Fruit fly (Drosophila melanogaster) whole organism, embryonic: Measurements from ENCODE around the gene CG31075.

Source experiments
- CG11398 ChIP-seq: fragments of 200-800 bp; sonication (Bioruptor generic); optimal IDR thresholded peaks from 2 replicates; lab custom pipeline; 2016; ENCODE audit warnings: missing biosample characterization, missing genetic modification characterization
- CG11723 ChIP-seq: fragments of 200-800 bp; sonication (Bioruptor generic); optimal IDR thresholded peaks from 2 replicates; lab custom pipeline; 2017; ENCODE audit warnings: missing biosample characterization, mild to moderate bottlenecking, missing genetic modification characterization
- CG12071 ChIP-seq: fragments of 200-800 bp; sonication (Bioruptor generic); optimal IDR thresholded peaks from 3 replicates; lab custom pipeline; 2018; ENCODE audit warnings: missing biosample characterization, mild to moderate bottlenecking, missing genetic modification characterization
- CG12744 ChIP-seq: fragments of 200-800 bp; sonication (Bioruptor generic); optimal IDR thresholded peaks from 2 replicates; lab custom pipeline; 2016; ENCODE audit warnings: missing biosample characterization, missing genetic modification characterization
- CG13424 ChIP-seq: fragments of 200-800 bp; sonication (Bioruptor generic); optimal IDR thresholded peaks from 2 replicates; lab custom pipeline; 2019; ENCODE audit warnings: missing biosample characterization, mild to moderate bottlenecking, missing genetic modification characterization, moderate library complexity
- CG13894 ChIP-seq: fragments of 200-800 bp; sonication (Bioruptor generic); optimal IDR thresholded peaks from 3 replicates; lab custom pipeline; 2018; ENCODE audit warnings: missing biosample characterization, mild to moderate bottlenecking, missing genetic modification characterization, moderate library complexity
- CG15073 ChIP-seq: fragments of 200-800 bp; sonication (Bioruptor generic); optimal IDR thresholded peaks from 2 replicates; lab custom pipeline; 2016; ENCODE audit warnings: missing biosample characterization, missing genetic modification characterization
- CG16779 ChIP-seq: fragments of 200-800 bp; sonication (Bioruptor generic); IDR thresholded peaks from 2 replicates; pipeline ENCODE4 v1.3.6; 2022; ENCODE audit warnings: missing biosample characterization, missing genetic modification characterization
- CG16813 ChIP-seq: fragments of 200-800 bp; sonication (Bioruptor generic); IDR thresholded peaks from 3 replicates; pipeline ENCODE4 v1.3.6; 2022; ENCODE audit warnings: missing biosample characterization, missing genetic modification characterization; ENCODE audit not compliant: partially characterized antibody
- CG2120 ChIP-seq: fragments of 200-800 bp; sonication (Bioruptor generic); optimal IDR thresholded peaks from 3 replicates; lab custom pipeline; 2016; ENCODE audit warnings: missing biosample characterization, missing genetic modification characterization
- CG2712 ChIP-seq: fragments of 200-800 bp; optimal IDR thresholded peaks from 3 replicates; lab custom pipeline; 2019; ENCODE audit warnings: missing biosample characterization, mild to moderate bottlenecking, missing genetic modification characterization, moderate library complexity
- CG31224 ChIP-seq: fragments of 200-800 bp; sonication (Bioruptor generic); IDR thresholded peaks from 2 replicates; pipeline ENCODE4 v1.3.6; 2022; ENCODE audit warnings: missing biosample characterization, missing genetic modification characterization
- CG31388 ChIP-seq: fragments of 200-800 bp; sonication (Bioruptor generic); optimal IDR thresholded peaks from 2 replicates; lab custom pipeline; 2016; ENCODE audit warnings: missing biosample characterization, missing genetic modification characterization
- CG4730 ChIP-seq: fragments of 200-800 bp; sonication (Bioruptor generic); IDR thresholded peaks from 2 replicates; pipeline ENCODE4 v1.3.6; 2022; ENCODE audit warnings: missing biosample characterization, missing genetic modification characterization
- CG6175 ChIP-seq: fragments of 200-800 bp; sonication (Bioruptor generic); IDR thresholded peaks from 3 replicates; pipeline ENCODE4 v1.3.6; 2022; ENCODE audit warnings: missing biosample characterization, missing genetic modification characterization
- CG8359 ChIP-seq: fragments of 200-800 bp; sonication (Bioruptor generic); optimal IDR thresholded peaks from 2 replicates; lab custom pipeline; 2017; ENCODE audit warnings: missing biosample characterization, mild to moderate bottlenecking, missing genetic modification characterization, borderline replicate concordance
- CG8388 ChIP-seq: fragments of 200-800 bp; sonication (Bioruptor generic); optimal IDR thresholded peaks from 2 replicates; lab custom pipeline; 2019; ENCODE audit warnings: missing biosample characterization, mild to moderate bottlenecking, missing genetic modification characterization, moderate library complexity
- CG8478 ChIP-seq: fragments of >200 bp; optimal IDR thresholded peaks from 2 replicates; lab custom pipeline; 2018
- CG9215 ChIP-seq: fragments of 200-800 bp; sonication (Bioruptor generic); IDR thresholded peaks from 2 replicates; pipeline ENCODE4 v1.3.6; 2022; ENCODE audit warnings: missing biosample characterization, missing genetic modification characterization
- D ChIP-seq, 2 experiments: fragments of 200-800 bp in 1 of 2; fragments of >200 bp in 1 of 2; sonication (Bioruptor generic) in 1 of 2; optimal IDR thresholded peaks; 2 replicates in 1 of 2; 3 replicates in 1 of 2; lab custom pipeline; 2017; ENCODE audit warnings: mild to moderate bottlenecking in 1 of 2, missing biosample characterization in 1 of 2, missing genetic modification characterization in 1 of 2, missing genetic modification reagents in 1 of 2
- Ets65A ChIP-seq: fragments of 200-800 bp; sonication (Bioruptor generic); peaks from one replicate; lab custom pipeline; 2016; ENCODE audit warnings: missing biosample characterization, missing genetic modification characterization
- H2.0 ChIP-seq: fragments of 200-800 bp; sonication (Bioruptor generic); IDR thresholded peaks from 2 replicates; pipeline ENCODE4 v1.3.6; 2022; ENCODE audit warnings: missing biosample characterization, missing genetic modification characterization
- HLHmδ ChIP-seq: fragments of 200-800 bp; sonication (Bioruptor generic); optimal IDR thresholded peaks from 2 replicates; lab custom pipeline; 2018; ENCODE audit warnings: missing biosample characterization, mild to moderate bottlenecking, missing genetic modification characterization, moderate library complexity
- HmgD ChIP-seq: fragments of 200-800 bp; sonication (Bioruptor generic); optimal IDR thresholded peaks from 3 replicates; lab custom pipeline; 2016; ENCODE audit warnings: missing biosample characterization, missing genetic modification characterization
- Hsf ChIP-seq: fragments of 200-800 bp; sonication (Bioruptor generic); optimal IDR thresholded peaks from 3 replicates; lab custom pipeline; 2016; ENCODE audit warnings: missing biosample characterization, missing genetic modification characterization
- Mes4 ChIP-seq: fragments of 200-800 bp; sonication (Bioruptor generic); optimal IDR thresholded peaks from 2 replicates; lab custom pipeline; 2016; ENCODE audit warnings: missing biosample characterization, missing genetic modification characterization
- NC2α ChIP-seq: fragments of 200-800 bp; sonication (Bioruptor generic); optimal IDR thresholded peaks from 2 replicates; lab custom pipeline; 2016; ENCODE audit warnings: missing biosample characterization, missing genetic modification characterization
- Nf-YA ChIP-seq: fragments of 200-800 bp; sonication (Bioruptor generic); IDR thresholded peaks from 2 replicates; pipeline ENCODE4 v1.3.6; 2022; ENCODE audit warnings: missing biosample characterization, missing genetic modification characterization
- NfI ChIP-seq: fragments of 200-800 bp; sonication (Bioruptor generic); optimal IDR thresholded peaks from 3 replicates; lab custom pipeline; 2018; ENCODE audit warnings: missing biosample characterization, mild to moderate bottlenecking, missing genetic modification characterization, moderate library complexity
- Sox100B ChIP-seq: fragments of 200-800 bp; sonication (Bioruptor generic); optimal IDR thresholded peaks from 3 replicates; lab custom pipeline; 2018; ENCODE audit warnings: missing biosample characterization, mild to moderate bottlenecking, missing genetic modification characterization
- Stat92E ChIP-seq, 3 experiments: fragments of >200 bp in 2 of 3; fragments of 200-800 bp in 1 of 3; sonication (Bioruptor generic) in 1 of 3; optimal IDR thresholded peaks; 2 replicates each; lab custom pipeline; 2017 to 2019; ENCODE audit warnings: missing biosample characterization in 3 of 3, missing genetic modification characterization in 3 of 3, mild to moderate bottlenecking in 1 of 3, moderate library complexity in 1 of 3
- Xbp1 ChIP-seq: fragments of 200-800 bp; sonication (Bioruptor generic); optimal IDR thresholded peaks from 3 replicates; lab custom pipeline; 2016; ENCODE audit warnings: missing biosample characterization, mild to moderate bottlenecking, missing genetic modification characterization
- al ChIP-seq: fragments of 200-800 bp; sonication (Bioruptor generic); IDR thresholded peaks from 2 replicates; pipeline ENCODE4 v1.3.6; 2022; ENCODE audit warnings: missing biosample characterization, missing genetic modification characterization
- cg ChIP-seq: fragments of 200-800 bp; sonication (Bioruptor generic); optimal IDR thresholded peaks from 3 replicates; lab custom pipeline; 2019; ENCODE audit warnings: missing biosample characterization, mild to moderate bottlenecking, missing genetic modification characterization, moderate library complexity
- chm ChIP-seq: fragments of 200-800 bp; sonication (Bioruptor generic); IDR thresholded peaks from 2 replicates; pipeline ENCODE4 v1.3.6; 2022; ENCODE audit warnings: missing biosample characterization, missing genetic modification characterization
- croc ChIP-seq: fragments of 200-800 bp; sonication (Bioruptor generic); conservative IDR thresholded peaks from 3 replicates; pipeline ENCODE4 v1.3.6; 2022; ENCODE audit warnings: missing biosample characterization, missing genetic modification characterization
- dati ChIP-seq: fragments of 200-800 bp; sonication (Bioruptor generic); IDR thresholded peaks from 2 replicates; pipeline ENCODE4 v1.3.6; 2022; ENCODE audit warnings: missing biosample characterization, missing genetic modification characterization
- dysf ChIP-seq: fragments of 200-800 bp; sonication (Bioruptor generic); IDR thresholded peaks from 3 replicates; pipeline ENCODE4 v1.3.6; 2022; ENCODE audit warnings: missing biosample characterization, missing genetic modification characterization
- gsb-n ChIP-seq: fragments of 200-800 bp; sonication (Bioruptor generic); optimal IDR thresholded peaks from 3 replicates; lab custom pipeline; 2018; ENCODE audit warnings: missing biosample characterization, mild to moderate bottlenecking, missing genetic modification characterization
- jumu ChIP-seq: fragments of 200-800 bp; sonication (Bioruptor generic); optimal IDR thresholded peaks from 3 replicates; lab custom pipeline; 2016; ENCODE audit warnings: missing biosample characterization, missing genetic modification characterization
- kay ChIP-seq: fragments of 200-800 bp; sonication (Bioruptor generic); optimal IDR thresholded peaks from 2 replicates; lab custom pipeline; 2016; ENCODE audit warnings: missing biosample characterization, missing genetic modification characterization
- klu ChIP-seq: fragments of 200-800 bp; sonication (Bioruptor generic); IDR thresholded peaks from 2 replicates; pipeline ENCODE4 v1.3.6; 2022; ENCODE audit warnings: missing biosample characterization, missing genetic modification characterization
- repo ChIP-seq: fragments of 200-800 bp; sonication (Bioruptor generic); optimal IDR thresholded peaks from 2 replicates; lab custom pipeline; 2016; ENCODE audit warnings: missing biosample characterization, missing genetic modification characterization
- salm ChIP-seq: fragments of 200-800 bp; sonication (Bioruptor generic); optimal IDR thresholded peaks from 2 replicates; lab custom pipeline; 2018; ENCODE audit warnings: missing biosample characterization, mild to moderate bottlenecking, missing genetic modification characterization
- sob ChIP-seq: fragments of 200-800 bp; sonication (Bioruptor generic); IDR thresholded peaks from 2 replicates; pipeline ENCODE4 v1.3.6; 2022; ENCODE audit warnings: missing biosample characterization, missing genetic modification characterization
- tap ChIP-seq: fragments of 200-800 bp; optimal IDR thresholded peaks from 3 replicates; lab custom pipeline; 2019; ENCODE audit warnings: missing biosample characterization, mild to moderate bottlenecking, missing genetic modification characterization, moderate library complexity
- tin ChIP-seq: fragments of 200-800 bp; sonication (Bioruptor generic); optimal IDR thresholded peaks from 3 replicates; lab custom pipeline; 2016; ENCODE audit warnings: missing biosample characterization, missing genetic modification characterization
- tio ChIP-seq: fragments of 200-800 bp; sonication (Bioruptor generic); optimal IDR thresholded peaks from 2 replicates; lab custom pipeline; 2017; ENCODE audit warnings: missing biosample characterization, missing genetic modification characterization, inconsistent platforms
- trh ChIP-seq: fragments of 200-800 bp; sonication (Bioruptor generic); optimal IDR thresholded peaks from 2 replicates; lab custom pipeline; 2016; ENCODE audit warnings: missing biosample characterization, missing genetic modification characterization
- unc-4 ChIP-seq: fragments of 200-800 bp; sonication (Bioruptor generic); IDR thresholded peaks from 2 replicates; pipeline ENCODE4 v1.3.6; 2022; ENCODE audit warnings: missing biosample characterization, missing genetic modification characterization; ENCODE audit not compliant: partially characterized antibody
- zen2 ChIP-seq: fragments of 200-800 bp; sonication (Bioruptor generic); IDR thresholded peaks from 3 replicates; pipeline ENCODE4 v1.3.6; 2022; ENCODE audit warnings: missing biosample characterization, missing genetic modification characterization; ENCODE audit not compliant: partially characterized antibody

The CG31075 gene

DNA sequence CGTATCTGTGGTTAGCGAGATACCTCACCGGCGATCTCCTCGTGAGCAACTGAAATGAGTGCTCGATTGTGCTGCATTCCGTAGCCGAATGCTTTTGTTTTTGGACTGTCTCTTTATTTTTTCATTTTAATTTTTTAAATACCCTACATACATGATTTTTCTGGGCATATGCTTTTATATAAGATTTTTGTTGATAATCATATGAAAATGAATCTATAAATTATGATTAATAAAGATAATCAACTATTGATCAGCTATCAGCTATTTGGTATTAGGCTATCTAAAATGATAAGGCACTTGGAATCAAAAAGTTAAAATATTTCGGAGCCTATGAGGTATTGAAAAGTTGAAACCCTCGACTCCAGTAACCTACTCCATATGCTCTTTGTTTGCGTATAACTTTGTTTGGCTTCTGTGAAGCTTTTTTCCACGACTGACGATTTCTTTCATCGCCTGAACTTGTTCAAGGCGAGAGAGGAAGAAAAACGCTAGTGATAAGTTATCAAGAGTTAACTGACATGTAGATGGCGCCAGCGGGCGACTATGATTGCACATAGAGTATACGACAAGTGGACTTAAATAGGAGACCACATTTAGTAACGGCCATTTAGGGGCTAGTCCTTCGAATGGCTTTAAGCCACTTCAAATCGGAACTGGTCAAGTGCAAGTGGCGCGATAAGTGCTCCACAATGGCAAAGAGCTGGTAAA lies 1.6 kb upstream of the CG31075 start, which contains the start of gene CG31076 (continued):
- no peak for TF ChIP-seq sob (GFP tag; lab: Robert Waterston, UW)
- TF ChIP-seq CG16813 (GFP tag; lab: Robert Waterston, UW), result no peak
- no peak for TF ChIP-seq CG31388 (GFP tag; lab: Kevin White, UChicago)
- no peak for TF ChIP-seq chm (GFP tag; lab: Robert Waterston, UW)
- no peak for TF ChIP-seq kay
- no peak for TF ChIP-seq gsb-n (tag; lab: Kevin White, UChicago)
- no peak for TF ChIP-seq CG16779
- TF ChIP-seq trh (GFP tag; lab: Kevin White, UChicago), result no peak
- no peak for TF ChIP-seq tap (tag; lab: Kevin White, UChicago)
- TF ChIP-seq dati, result no peak
- no peak for TF ChIP-seq HLHmδ (GFP tag; lab: Kevin White, UChicago)
- TF ChIP-seq CG31224 (GFP tag; lab: Robert Waterston, UW), result no peak
- TF ChIP-seq D (optimal IDR thresholded peaks at IDR 0.05; lab: Kevin White, UChicago), result no peak
- no peak for TF ChIP-seq D (GFP tag; optimal IDR thresholded peaks at IDR 0.05; lab: Kevin White, UChicago)
- TF ChIP-seq unc-4 (GFP tag; lab: Robert Waterston, UW), result no peak
- no peak for TF ChIP-seq CG9215 (GFP tag; lab: Robert Waterston, UW)
- TF ChIP-seq repo (GFP tag; lab: Kevin White, UChicago), result no peak
- TF ChIP-seq dysf (GFP tag; lab: Robert Waterston, UW), result peak; percentile 43; the same call in 1 of the 3 replicates
- TF ChIP-seq al (GFP tag; lab: Robert Waterston, UW), result no peak
- TF ChIP-seq Nf-YA (GFP tag; lab: Robert Waterston, UW), result no peak
- TF ChIP-seq NfI (GFP tag; lab: Kevin White, UChicago), result no peak
- TF ChIP-seq Ets65A (GFP tag; lab: Kevin White, UChicago), result peak; percentile 55
- TF ChIP-seq Sox100B (GFP tag; lab: Kevin White, UChicago), result peak; percentile 59
- no peak for TF ChIP-seq Stat92E (GFP tag; optimal IDR thresholded peaks at IDR 0.05; lab: Kevin White, UChicago)
- no peak for TF ChIP-seq Hsf (GFP tag; lab: Kevin White, UChicago)
- no peak for TF ChIP-seq croc (GFP tag; lab: Robert Waterston, UW)
- TF ChIP-seq klu (GFP tag; lab: Robert Waterston, UW), result no peak
- no peak for TF ChIP-seq CG2712 (tag; lab: Kevin White, UChicago)
- TF ChIP-seq CG8359 (GFP tag; lab: Kevin White, UChicago), result no peak
- no peak for TF ChIP-seq CG12744 (GFP tag; lab: Kevin White, UChicago)
- no peak for TF ChIP-seq cg (GFP tag; lab: Kevin White, UChicago)
- no peak for TF ChIP-seq H2.0 (GFP tag; lab: Robert Waterston, UW)
- no peak for TF ChIP-seq CG11723
- no peak for TF ChIP-seq tio (GFP tag; lab: Kevin White, UChicago)
- TF ChIP-seq salm (tag; lab: Kevin White, UChicago), result no peak
- TF ChIP-seq CG13894 (tag; lab: Kevin White, UChicago), result no peak
- TF ChIP-seq zen2 (GFP tag; lab: Robert Waterston, UW), result no peak
- no peak for TF ChIP-seq CG2120 (GFP tag; lab: Kevin White, UChicago)
- no peak for TF ChIP-seq HmgD
- no peak for TF ChIP-seq tin (GFP tag; lab: Kevin White, UChicago)
- TF ChIP-seq CG4730 (GFP tag; lab: Robert Waterston, UW), result no peak
- TF ChIP-seq Mes4, result no peak
- no peak for TF ChIP-seq NC2α (GFP tag; lab: Kevin White, UChicago)
- peak; percentile 49 for TF ChIP-seq CG13424 (tag; lab: Kevin White, UChicago)
- no peak for TF ChIP-seq CG12071 (GFP tag; lab: Kevin White, UChicago)
- no peak for TF ChIP-seq CG15073 (GFP tag; lab: Kevin White, UChicago)
- no peak for TF ChIP-seq CG8478
- TF ChIP-seq Xbp1 (GFP tag; lab: Kevin White, UChicago), result peak; percentile 11
- TF ChIP-seq CG11398, result no peak
- TF ChIP-seq jumu (GFP tag; lab: Kevin White, UChicago), result no peak
- no peak for TF ChIP-seq CG8388 (GFP tag; lab: Kevin White, UChicago)
- no peak for TF ChIP-seq CG6175
